Worm (Caenorhabditis elegans): Measurements from ENCODE around the gene kgb-1.
A peak's percentile ranks its signal among the peaks of the same experiment; 100 is the strongest.

The kgb-1 gene

ce11 chrIV:443622-444021, 33.8 kb upstream of the kgb-1 start, which contains the start of gene mrpl-55 (continued):
- TF ChIP-seq ama-1 (optimal IDR thresholded peaks at IDR 0.05) (no peak), nhr-41 (GFP tag; IDR thresholded peaks at IDR 0.05) (no peak), vab-7 (GFP tag; IDR thresholded peaks at IDR 0.05) (no peak), aha-1 (tag) (peak; percentile 99), pha-4 (GFP tag; IDR thresholded peaks at IDR 0.05) (no peak), pha-4 (tag; optimal IDR thresholded peaks at IDR 0.05) (peak; percentile 24), snpc-1.2 (GFP tag; IDR thresholded peaks at IDR 0.05) (0 out of 2 replicates have a peak, but pooled peaks have one; percentile 32), nhr-102 (tag; optimal IDR thresholded peaks at IDR 0.05) (peak; percentile 55), dve-1 (tag; optimal IDR thresholded peaks at IDR 0.05; ENCODE audit: insufficient read depth) (peak; percentile 83), F26F4.8 (GFP tag; conservative IDR thresholded peaks at IDR 0.05) (no peak), hif-1 (tag; optimal IDR thresholded peaks at IDR 0.05) (peak in 1 of 2 experiments; percentile 80), daf-8 (GFP tag; IDR thresholded peaks at IDR 0.05) (no peak), spr-3 (GFP tag; optimal IDR thresholded peaks at IDR 0.05) (no peak), unc-62 (GFP tag; optimal IDR thresholded peaks at IDR 0.05 in 1 of 2) (no peak), unc-62 (tag; optimal IDR thresholded peaks at IDR 0.05) (no peak), hlh-30 (tag; optimal IDR thresholded peaks at IDR 0.05; ENCODE audit: insufficient read depth) (peak; percentile 75), lin-13 (GFP tag; optimal IDR thresholded peaks at IDR 0.05) (peak; percentile 80), F37D6.2 (tag; optimal IDR thresholded peaks at IDR 0.05) (peak; percentile 56), unc-39 (tag; optimal IDR thresholded peaks at IDR 0.05) (no peak), ztf-7 (tag; optimal IDR thresholded peaks at IDR 0.05) (peak; percentile 31), set-16 (GFP tag; IDR thresholded peaks at IDR 0.05) (no peak), ceh-62 (tag; optimal IDR thresholded peaks at IDR 0.05) (no peak), nhr-25 (tag; optimal IDR thresholded peaks at IDR 0.05; ENCODE audit: borderline replicate concordance, insufficient read depth) (peak; percentile 24), nhr-237 (tag; optimal IDR thresholded peaks at IDR 0.05) (no peak), attf-4 (tag; optimal IDR thresholded peaks at IDR 0.05) (no peak)

- TF ChIP-seq ctbp-1 (GFP tag; IDR thresholded peaks at IDR 0.05) (no peak), ztf-7 (tag; optimal IDR thresholded peaks at IDR 0.05) (no peak), zfp-3 (GFP tag; conservative IDR thresholded peaks at IDR 0.05) (no peak), nhr-42 (GFP tag; IDR thresholded peaks at IDR 0.05) (no peak), daf-16 (GFP tag; optimal IDR thresholded peaks at IDR 0.05) (no peak), daf-16 (tag; optimal IDR thresholded peaks at IDR 0.05) (peak; percentile 91), snpc-1.2 (GFP tag; IDR thresholded peaks at IDR 0.05) (no peak), F44E2.7 (GFP tag; IDR thresholded peaks at IDR 0.05) (no peak), sdz-12 (GFP tag; optimal IDR thresholded peaks at IDR 0.05) (no peak), lin-1 (GFP tag; IDR thresholded peaks at IDR 0.05) (no peak), unc-130 (GFP tag; optimal IDR thresholded peaks at IDR 0.05) (no peak), zfp-2 (tag; optimal IDR thresholded peaks at IDR 0.05) (no peak), ceh-28 (tag; optimal IDR thresholded peaks at IDR 0.05) (no peak), fos-1 (tag; optimal IDR thresholded peaks at IDR 0.05) (no peak), set-16 (GFP tag; IDR thresholded peaks at IDR 0.05) (no peak), zip-11 (GFP tag; IDR thresholded peaks at IDR 0.05) (no peak), egl-27 (tag; optimal IDR thresholded peaks at IDR 0.05) (no peak), ceh-20 (GFP tag; IDR thresholded peaks at IDR 0.05) (no peak), nhr-111 (GFP tag; optimal IDR thresholded peaks at IDR 0.05) (no peak), lin-29 (GFP tag; IDR thresholded peaks at IDR 0.05) (no peak), zip-2 (tag; optimal IDR thresholded peaks at IDR 0.05) (no peak), hlh-11 (tag; optimal IDR thresholded peaks at IDR 0.05) (peak; percentile 66), dmd-8 (GFP tag; IDR thresholded peaks at IDR 0.05) (no peak), nhr-11 (tag; optimal IDR thresholded peaks at IDR 0.05) (no peak), pqm-1 (tag; optimal IDR thresholded peaks at IDR 0.05) (peak; percentile 89), ceh-32 (tag; optimal IDR thresholded peaks at IDR 0.05; ENCODE audit: poor library complexity) (no peak), aha-1 (tag) (peak; percentile 75), nhr-28 (tag; optimal IDR thresholded peaks at IDR 0.05) (peak; percentile 85), tra-1 (GFP tag; IDR thresholded peaks at IDR 0.05) (no peak), hif-1 (tag; optimal IDR thresholded peaks at IDR 0.05) (no peak), daf-12 (tag; optimal IDR thresholded peaks at IDR 0.05) (no peak), F10B5.3 (tag; optimal IDR thresholded peaks at IDR 0.05) (no peak), hmg-1.1 (GFP tag; IDR thresholded peaks at IDR 0.05) (no peak)
These were observed 30.7 kb upstream of the kgb-1 start, which contains the start of gene hum-8 for ce11 chrIV:440509-440908. TSS of gene hum-8 (minus strand) at chrIV:440554.
